Fruit fly (Drosophila melanogaster) S2 (cell line): ENCODE measurements around the gene alpha-Man-IIb.

ENCODE experiments used
- CG8478 ChIP-seq: fragments of >200 bp; optimal IDR thresholded peaks from 2 replicates; lab custom pipeline; 2018
- CTCF ChIP-seq, 2 experiments: fragments of >200 bp; optimal IDR thresholded peaks; 2 replicates each; lab custom pipeline; 2018

dm6 chr3R:15767338-15767737 is 36.7 kb upstream of the alpha-Man-IIb start, which contains the start of gene CG5623:
- no peak for TF ChIP-seq CG8478 (lab: Kevin White, UChicago)
- no peak for TF ChIP-seq CTCF (optimal IDR thresholded peaks at IDR 0.05; lab: Kevin White, UChicago)
